Worm (Caenorhabditis elegans) whole organism, L4 larva: Measurements from ENCODE around the gene Y22D7AL.10.

Source experiments
- D1046.2 ChIP-seq: fragments of 200-800 bp; sonication (Bioruptor generic); IDR thresholded peaks from 2 replicates; pipeline ENCODE4 v1.3.6; 2022; ENCODE audit warnings: missing genetic modification characterization, missing compliant biosample characterization
- T26A8.4 ChIP-seq: fragments of 200-800 bp; sonication (Bioruptor generic); IDR thresholded peaks from 2 replicates; pipeline ENCODE4 v1.3.6; 2022; ENCODE audit warnings: missing genetic modification characterization, missing compliant biosample characterization
- Y75B8A.6 ChIP-seq: fragments of 200-800 bp; sonication (Bioruptor generic); IDR thresholded peaks from 2 replicates; pipeline ENCODE4 v1.3.6; 2022; ENCODE audit warnings: missing genetic modification reagents, missing genetic modification characterization, missing compliant biosample characterization
- aly-2 ChIP-seq: sonication (generic microtip); optimal IDR thresholded peaks from 2 replicates; lab custom pipeline; 2018; ENCODE audit warnings: missing biosample characterization, missing genetic modification characterization
- arid-1 ChIP-seq: fragments of 200-800 bp; sonication (Bioruptor generic); conservative IDR thresholded peaks from 2 replicates; pipeline ENCODE4 v1.3.6; 2022; ENCODE audit warnings: missing genetic modification reagents, missing genetic modification characterization, missing compliant biosample characterization
- attf-4 ChIP-seq: sonication (generic microtip); optimal IDR thresholded peaks from 3 replicates; lab custom pipeline; 2017; ENCODE audit warnings: missing biosample characterization, missing genetic modification characterization
- ceh-28 ChIP-seq: fragments of 150-350 bp; optimal IDR thresholded peaks from 2 replicates; lab custom pipeline; 2014; ENCODE audit warnings: missing biosample characterization, missing genetic modification reagents, missing genetic modification characterization
- ctbp-1 ChIP-seq: fragments of 200-800 bp; sonication (Bioruptor generic); IDR thresholded peaks from 2 replicates; pipeline ENCODE4 v1.3.6; 2022; ENCODE audit warnings: missing genetic modification reagents, missing genetic modification characterization, missing compliant biosample characterization
- egl-43 ChIP-seq: fragments of 200-800 bp; sonication (Bioruptor generic); IDR thresholded peaks from 2 replicates; pipeline ENCODE4 v1.3.6; 2022; ENCODE audit warnings: missing genetic modification reagents, missing genetic modification characterization, missing compliant biosample characterization
- fkh-10 ChIP-seq: fragments of 150-350 bp; optimal IDR thresholded peaks from 2 replicates; lab custom pipeline; 2014; ENCODE audit warnings: missing biosample characterization, missing genetic modification reagents, missing genetic modification characterization
- fos-1 ChIP-seq: fragments of 150-350 bp; optimal IDR thresholded peaks from 2 replicates; lab custom pipeline; 2014; ENCODE audit warnings: missing biosample characterization, missing genetic modification characterization
- hif-1 ChIP-seq, 2 experiments: sonication (generic microtip); optimal IDR thresholded peaks; 2 replicates each; lab custom pipeline; 2016 to 2017; ENCODE audit warnings: missing compliant biosample characterization in 2 of 2, missing genetic modification characterization in 2 of 2, missing genetic modification reagents in 2 of 2, missing genotype in 2 of 2, mild to moderate bottlenecking in 1 of 2
- jun-1 ChIP-seq: fragments of 150-350 bp; optimal IDR thresholded peaks from 2 replicates; lab custom pipeline; 2014; ENCODE audit warnings: missing biosample characterization, missing genetic modification reagents, missing genetic modification characterization
- lin-15B ChIP-seq: fragments of 150-350 bp; sonication (generic microtip); optimal IDR thresholded peaks from 3 replicates; lab custom pipeline; 2014; ENCODE audit warnings: missing biosample characterization, missing genetic modification characterization
- lin-39 ChIP-seq: fragments of 150-350 bp; optimal IDR thresholded peaks from 2 replicates; lab custom pipeline; 2014; ENCODE audit warnings: missing biosample characterization, missing genetic modification reagents, missing genetic modification characterization
- madf-5 ChIP-seq, 2 experiments: fragments of 200-800 bp; sonication (Bioruptor generic); IDR thresholded peaks; 2 replicates each; pipeline ENCODE4 v1.3.6; 2022; ENCODE audit warnings: missing compliant biosample characterization in 2 of 2, missing genetic modification characterization in 2 of 2
- madf-9 ChIP-seq: fragments of 200-800 bp; sonication (Bioruptor generic); conservative IDR thresholded peaks from 2 replicates; pipeline ENCODE4 v1.3.6; 2022; ENCODE audit warnings: missing genetic modification reagents, missing genetic modification characterization, missing compliant biosample characterization
- mdl-1 ChIP-seq, 2 experiments: fragments of 150-350 bp in 1 of 2; sonication (generic microtip) in 1 of 2; optimal IDR thresholded peaks; 2 replicates each; lab custom pipeline; 2014 to 2017; ENCODE audit warnings: missing biosample characterization in 2 of 2, missing genetic modification characterization in 2 of 2
- mep-1 ChIP-seq: fragments of 150-350 bp; sonication (generic microtip); optimal IDR thresholded peaks from 3 replicates; lab custom pipeline; 2014; ENCODE audit warnings: missing biosample characterization, missing genetic modification characterization
- mxl-2 ChIP-seq: fragments of 200-800 bp; sonication (Bioruptor generic); conservative IDR thresholded peaks from 2 replicates; pipeline ENCODE4 v1.3.6; 2022; ENCODE audit warnings: missing genetic modification reagents, missing genetic modification characterization, missing compliant biosample characterization
- nhr-10 ChIP-seq: fragments of 150-350 bp; optimal IDR thresholded peaks from 2 replicates; lab custom pipeline; 2014; ENCODE audit warnings: missing biosample characterization, missing genetic modification characterization
- nhr-25 ChIP-seq: sonication (generic microtip); optimal IDR thresholded peaks from 2 replicates; lab custom pipeline; 2017; ENCODE audit warnings: missing genetic modification characterization, mild to moderate bottlenecking, missing compliant biosample characterization, antibody characterized with exemption, moderate library complexity, borderline replicate concordance; ENCODE audit not compliant: insufficient read depth
- nhr-28 ChIP-seq: fragments of 150-350 bp; optimal IDR thresholded peaks from 2 replicates; lab custom pipeline; 2014; ENCODE audit warnings: missing biosample characterization, missing genetic modification characterization
- nhr-42 ChIP-seq: fragments of 200-800 bp; sonication (Bioruptor generic); IDR thresholded peaks from 2 replicates; pipeline ENCODE4 v1.3.6; 2022; ENCODE audit warnings: missing genetic modification characterization, missing compliant biosample characterization
- nhr-77 ChIP-seq: fragments of 150-350 bp; optimal IDR thresholded peaks from 2 replicates; lab custom pipeline; 2014; ENCODE audit warnings: missing biosample characterization, missing genetic modification characterization
- php-3 ChIP-seq: fragments of 200-800 bp; sonication (Bioruptor generic); IDR thresholded peaks from 2 replicates; pipeline ENCODE4 v1.3.6; 2022; ENCODE audit warnings: missing genetic modification reagents, missing genetic modification characterization, missing compliant biosample characterization
- rbr-2 ChIP-seq: sonication (generic microtip); optimal IDR thresholded peaks from 2 replicates; lab custom pipeline; 2016; ENCODE audit warnings: missing genotype, missing genetic modification characterization, missing compliant biosample characterization
- set-16 ChIP-seq: fragments of 200-800 bp; sonication (Bioruptor generic); IDR thresholded peaks from 2 replicates; pipeline ENCODE4 v1.3.6; 2022; ENCODE audit warnings: missing genetic modification reagents, missing genetic modification characterization, missing compliant biosample characterization
- skn-1 ChIP-seq: fragments of 150-350 bp; optimal IDR thresholded peaks from 2 replicates; lab custom pipeline; 2014; ENCODE audit warnings: missing biosample characterization, missing genetic modification characterization
- snpc-4 ChIP-seq: fragments of 150-350 bp; optimal IDR thresholded peaks from 2 replicates; lab custom pipeline; 2014; ENCODE audit warnings: missing biosample characterization, missing genetic modification characterization
- tag-97 ChIP-seq: fragments of 200-800 bp; sonication (Bioruptor generic); IDR thresholded peaks from 2 replicates; pipeline ENCODE4 v1.3.6; 2022; ENCODE audit warnings: missing genetic modification characterization, missing compliant biosample characterization
- tra-1 ChIP-seq: fragments of 200-800 bp; sonication (Bioruptor generic); IDR thresholded peaks from 2 replicates; pipeline ENCODE4 v1.3.6; 2022; ENCODE audit warnings: missing genetic modification reagents, missing genetic modification characterization, missing compliant biosample characterization
- unc-130 ChIP-seq: sonication (generic microtip); optimal IDR thresholded peaks from 2 replicates; lab custom pipeline; 2016; ENCODE audit warnings: missing genetic modification reagents, missing genetic modification characterization, missing compliant biosample characterization
- unc-62 ChIP-seq, 3 experiments: fragments of 150-350 bp in 1 of 3; sonication (generic microtip); optimal IDR thresholded peaks in 2 of 3; peaks in 1 of 3; 1 replicate in 1 of 3; 2 replicates in 2 of 3; lab custom pipeline; 2014 to 2017; ENCODE audit warnings: missing biosample characterization in 3 of 3, missing genetic modification characterization in 3 of 3, missing genetic modification reagents in 3 of 3, missing genotype in 1 of 3
- vab-7 ChIP-seq: fragments of 200-800 bp; sonication (Bioruptor generic); IDR thresholded peaks from 2 replicates; pipeline ENCODE4 v1.3.6; 2022; ENCODE audit warnings: missing genetic modification reagents, missing genetic modification characterization, missing compliant biosample characterization
- zfp-3 ChIP-seq: fragments of 200-800 bp; sonication (Bioruptor generic); conservative IDR thresholded peaks from 2 replicates; pipeline ENCODE4 v1.3.6; 2022; ENCODE audit warnings: missing genetic modification reagents, missing genetic modification characterization, missing compliant biosample characterization
- zip-2 ChIP-seq: fragments of 150-350 bp; optimal IDR thresholded peaks from 2 replicates; lab custom pipeline; 2014; ENCODE audit warnings: missing biosample characterization, missing genetic modification characterization
- ztf-7 ChIP-seq: fragments of 150-350 bp; optimal IDR thresholded peaks from 2 replicates; lab custom pipeline; 2014; ENCODE audit warnings: missing biosample characterization, missing genetic modification characterization

Gene Y22D7AL.10

ce11 chrIII:1618915-1619314 is at the start of gene Y22D7AL.10 (continued):
- TF ChIP-seq rbr-2 (tag; lab: Kevin White, UChicago), result peak; percentile 98
- peak; percentile 88 for TF ChIP-seq jun-1 (tag; lab: Kevin White, UChicago)
- peak; percentile 95 for TF ChIP-seq nhr-42 (GFP tag; lab: Robert Waterston, UW)
- peak; percentile 39 for TF ChIP-seq fos-1 (tag; lab: Kevin White, UChicago)
- TF ChIP-seq, all 104 proteins: peak for 92

DNA sequence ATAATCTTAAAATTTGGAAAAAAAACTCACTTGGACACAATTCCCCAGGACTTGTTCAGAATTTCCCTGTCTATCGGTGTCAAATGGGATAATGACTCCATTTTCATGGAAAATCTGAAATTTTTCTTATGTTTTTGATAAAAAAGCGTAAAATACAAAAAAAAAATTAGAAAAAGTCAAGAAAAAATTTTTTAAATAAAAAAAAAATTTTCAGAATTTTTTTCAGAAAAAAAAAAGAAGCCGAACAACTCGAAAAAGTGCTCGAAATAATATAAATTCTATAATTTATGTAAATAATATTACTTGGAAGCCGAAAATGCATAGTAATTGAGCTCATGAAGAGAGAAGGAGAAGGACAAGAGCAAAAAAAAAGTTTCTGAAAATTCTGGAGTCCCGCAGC is 49.8 kb upstream of the Y22D7AL.10 start, which contains the start of gene glb-30:
glb-30 (minus strand) TSS at position 101 of the 400 bp plus-strand sequence.
- TF ChIP-seq lin-39 (tag; lab: Kevin White, UChicago) (no peak), ctbp-1 (GFP tag; lab: Robert Waterston, UW) (no peak), tra-1 (no peak), mep-1 (tag; lab: Kevin White, UChicago) (no peak), nhr-28 (tag; lab: Kevin White, UChicago) (no peak), tag-97 (GFP tag; lab: Robert Waterston, UW) (no peak), arid-1 (GFP tag; lab: Robert Waterston, UW) (no peak), mdl-1 (tag; optimal IDR thresholded peaks at IDR 0.05; lab: Kevin White, UChicago) (no peak), ceh-28 (no peak), zip-2 (tag; lab: Kevin White, UChicago) (no peak), skn-1 (tag; lab: Kevin White, UChicago) (no peak), zfp-3 (GFP tag; lab: Robert Waterston, UW) (no peak), madf-9 (GFP tag; lab: Robert Waterston, UW) (no peak), nhr-77 (tag; lab: Kevin White, UChicago) (no peak)

ce11 chrIII:1666893-1667292 is 48.2 kb upstream of the Y22D7AL.10 start:
- TF ChIP-seq ceh-28, result peak; percentile 81
- no peak for TF ChIP-seq lin-15B (tag; lab: Kevin White, UChicago)
- 0 out of 4 replicates have a peak, but pooled peaks of 1 of the 2 experiments have one; percentile 22 for TF ChIP-seq madf-5 (GFP tag; IDR thresholded peaks at IDR 0.05; lab: Robert Waterston, UW)
- TF ChIP-seq, all 104 proteins: peak for 2

- TF ChIP-seq T26A8.4 (GFP tag; lab: Robert Waterston, UW) (no peak), egl-43 (GFP tag; lab: Robert Waterston, UW) (0 out of 2 replicates have a peak, but pooled peaks have one; percentile 9), Y75B8A.6 (GFP tag; lab: Robert Waterston, UW) (no peak), unc-62 (GFP tag; optimal IDR thresholded peaks at IDR 0.05 in 1 of 2; lab: Kevin White, UChicago) (peak in 1 of 2 experiments; percentile 95), unc-62 (tag; optimal IDR thresholded peaks at IDR 0.05; lab: Kevin White, UChicago) (no peak), D1046.2 (GFP tag; lab: Robert Waterston, UW) (no peak)
- TF ChIP-seq, all 104 proteins: peak for 2
Measured at ce11 chrIII:1665799-1666308, 47.1 kb upstream of the Y22D7AL.10 start, which contains the start of gene Y22D7AR.3. Y22D7AR.3 (minus strand) TSS chrIII:1665849.

ce11 chrIII:1665373-1665772 is 46.6 kb upstream of the Y22D7AL.10 start:
- peak; percentile 75 for TF ChIP-seq ceh-28
- no peak for TF ChIP-seq aly-2 (tag; lab: Kevin White, UChicago)
- TF ChIP-seq unc-130 (GFP tag; lab: Kevin White, UChicago), result no peak
- no peak for TF ChIP-seq ztf-7
- no peak for TF ChIP-seq snpc-4 (tag; lab: Kevin White, UChicago)
- no peak for TF ChIP-seq php-3

- TF ChIP-seq skn-1 (tag; lab: Kevin White, UChicago) (no peak), fkh-10 (GFP tag; lab: Kevin White, UChicago) (no peak), nhr-25 (tag; lab: Kevin White, UChicago) (no peak), lin-15B (tag; lab: Kevin White, UChicago) (no peak), set-16 (peak; percentile 86), attf-4 (tag; lab: Kevin White, UChicago) (no peak), nhr-10 (no peak), ceh-28 (no peak), egl-43 (GFP tag; lab: Robert Waterston, UW) (0 out of 2 replicates have a peak, but pooled peaks have one; percentile 50), mxl-2 (GFP tag; lab: Robert Waterston, UW) (no peak), hif-1 (tag; optimal IDR thresholded peaks at IDR 0.05; lab: Kevin White, UChicago) (no peak), vab-7 (peak; percentile 53; the same call in 1 of the 2 replicates), nhr-28 (tag; lab: Kevin White, UChicago) (no peak)
- TF ChIP-seq, all 104 proteins: peak for 3
Measured at ce11 chrIII:1664761-1665266, 46.1 kb upstream of the Y22D7AL.10 start, which contains the start of gene Y22D7AL.16. Y22D7AL.16 (minus strand) TSS chrIII:1665216.
